Comparison of ENCODE assay signal across 3 fruit fly cellular contexts in genomic region chr3R:30293478-30294122, dm6.
A peak's percentile ranks its signal among the peaks of the same experiment; 100 is the strongest.
TF ChIP-seq lines count a peak whose summit lies in the region.

No protein-coding gene starts in this region.

TF ChIP-seq in whole organism, embryonic, 481 proteins besides CTCF, POLR2A, EP300 and RAD21 (continued from another document and continues in another):
- peak; percentile 41 for TF ChIP-seq Ssrp (tag; optimal IDR thresholded peaks at IDR 0.05; lab: Kevin White, UChicago)
- TF ChIP-seq Xrp1 (GFP tag; IDR thresholded peaks at IDR 0.05; lab: Robert Waterston, UW), result peak; percentile 42; the same call in 1 of the 2 replicates
- TF ChIP-seq CG10267 (tag; optimal IDR thresholded peaks at IDR 0.05; lab: Kevin White, UChicago), result peak; percentile 15
- TF ChIP-seq croc (GFP tag; conservative IDR thresholded peaks at IDR 0.05; lab: Robert Waterston, UW), result peak; percentile 21; the same call in 1 of the 3 replicates
- TF ChIP-seq Oli (tag; optimal IDR thresholded peaks at IDR 0.05; lab: Kevin White, UChicago), result peak; percentile 15
- peak; percentile 24 for TF ChIP-seq fd96Cb (tag; optimal IDR thresholded peaks at IDR 0.05; lab: Kevin White, UChicago)
- TF ChIP-seq CG34376 (GFP tag; optimal IDR thresholded peaks at IDR 0.05; lab: Kevin White, UChicago), result no peak
- TF ChIP-seq prd (optimal IDR thresholded peaks at IDR 0.05; lab: Kevin White, UChicago), result no peak
- TF ChIP-seq prd (GFP tag; IDR thresholded peaks at IDR 0.05; lab: Robert Waterston, UW), result peak; percentile 37; the same call in 2 of the 3 replicates
- TF ChIP-seq CG7839 (tag; optimal IDR thresholded peaks at IDR 0.05; lab: Kevin White, UChicago), result peak; percentile 27
- TF ChIP-seq Ets65A (GFP tag; lab: Kevin White, UChicago), result peak; percentile 35
- TF ChIP-seq Sox102F (GFP tag; optimal IDR thresholded peaks at IDR 0.05; lab: Kevin White, UChicago), result peak; percentile 50
- TF ChIP-seq trem (tag; optimal IDR thresholded peaks at IDR 0.05; lab: Kevin White, UChicago), result peak; percentile 13
- TF ChIP-seq Deaf1 (tag; optimal IDR thresholded peaks at IDR 0.05; lab: Kevin White, UChicago), result no peak
- TF ChIP-seq Hr51 (GFP tag; optimal IDR thresholded peaks at IDR 0.05; lab: Kevin White, UChicago), result peak in 1 of 2 experiments; percentile 15
- peak; percentile 14 for TF ChIP-seq CG8388 (GFP tag; optimal IDR thresholded peaks at IDR 0.05; lab: Kevin White, UChicago)
- no peak for TF ChIP-seq H2.0 (GFP tag; IDR thresholded peaks at IDR 0.05; lab: Robert Waterston, UW)
- TF ChIP-seq Lpt (GFP tag; optimal IDR thresholded peaks at IDR 0.05; lab: Kevin White, UChicago), result no peak
- no peak for TF ChIP-seq CG1024 (GFP tag; IDR thresholded peaks at IDR 0.05; lab: Robert Waterston, UW)
- TF ChIP-seq dmrt99B (tag; optimal IDR thresholded peaks at IDR 0.05; lab: Kevin White, UChicago), result peak; percentile 35
- peak; percentile 55 for TF ChIP-seq gem (tag; optimal IDR thresholded peaks at IDR 0.05; lab: Kevin White, UChicago)
- TF ChIP-seq Abd-B (GFP tag; optimal IDR thresholded peaks at IDR 0.05; lab: Kevin White, UChicago), result no peak
- no peak for TF ChIP-seq cwo (GFP tag; optimal IDR thresholded peaks at IDR 0.05; lab: Kevin White, UChicago)
- 0 out of 3 replicates have a peak, but pooled peaks have one; percentile 29 for TF ChIP-seq CG6175 (GFP tag; IDR thresholded peaks at IDR 0.05; lab: Robert Waterston, UW)
- TF ChIP-seq dysf (GFP tag; IDR thresholded peaks at IDR 0.05; lab: Robert Waterston, UW), result 0 out of 3 replicates have a peak, but pooled peaks have one; percentile 27
- TF ChIP-seq Ptx1 (GFP tag; IDR thresholded peaks at IDR 0.05; lab: Robert Waterston, UW), result 0 out of 2 replicates have a peak, but pooled peaks have one; percentile 11
- peak; percentile 34 for TF ChIP-seq CG11504 (tag; optimal IDR thresholded peaks at IDR 0.05; lab: Kevin White, UChicago)
- TF ChIP-seq CG8359 (GFP tag; optimal IDR thresholded peaks at IDR 0.05; lab: Kevin White, UChicago; ENCODE audit: borderline replicate concordance), result peak; percentile 3
- TF ChIP-seq hkb (optimal IDR thresholded peaks at IDR 0.05; lab: Kevin White, UChicago), result no peak
- TF ChIP-seq hkb (GFP tag; IDR thresholded peaks at IDR 0.05; lab: Robert Waterston, UW), result 0 out of 2 replicates have a peak, but pooled peaks have one; percentile 28
- TF ChIP-seq CG2678 (tag; optimal IDR thresholded peaks at IDR 0.05; lab: Kevin White, UChicago), result peak; percentile 2
- TF ChIP-seq bsh (GFP tag; optimal IDR thresholded peaks at IDR 0.05; lab: Kevin White, UChicago), result peak; percentile 39 to 89
- TF ChIP-seq hb (GFP tag; IDR thresholded peaks at IDR 0.05; lab: Robert Waterston, UW; ENCODE audit: partially characterized antibody), result no peak
- TF ChIP-seq CoRest (tag; optimal IDR thresholded peaks at IDR 0.05; lab: Kevin White, UChicago), result peak; percentile 2
- TF ChIP-seq Taf1 (GFP tag; IDR thresholded peaks at IDR 0.05; lab: Robert Waterston, UW), result no peak
- TF ChIP-seq CG12391 (tag; optimal IDR thresholded peaks at IDR 0.05; lab: Kevin White, UChicago), result peak; percentile 27
- TF ChIP-seq CG10979 (tag; optimal IDR thresholded peaks at IDR 0.05; lab: Kevin White, UChicago), result peak; percentile 36
- no peak for TF ChIP-seq CG4404 (GFP tag; IDR thresholded peaks at IDR 0.05; lab: Robert Waterston, UW)
- peak; percentile 29 for TF ChIP-seq dmrt11E (tag; optimal IDR thresholded peaks at IDR 0.05; lab: Kevin White, UChicago)
- TF ChIP-seq CG9727 (GFP tag; optimal IDR thresholded peaks at IDR 0.05; lab: Kevin White, UChicago), result peak; percentile 25
- no peak for TF ChIP-seq vnd (GFP tag; IDR thresholded peaks at IDR 0.05; lab: Robert Waterston, UW; ENCODE audit: partially characterized antibody)
- peak; percentile 10 for TF ChIP-seq CG18262 (tag; optimal IDR thresholded peaks at IDR 0.05; lab: Kevin White, UChicago)

TF ChIP-seq in whole organism, prepupa, 60 proteins besides CTCF, POLR2A, EP300 and RAD21 (continued from another document):
- TF ChIP-seq CG1621 (tag; optimal IDR thresholded peaks at IDR 0.05; lab: Kevin White, UChicago) (peak; percentile 89), CG3919 (GFP tag; optimal IDR thresholded peaks at IDR 0.05; lab: Kevin White, UChicago) (peak; percentile 88), Eip93F (GFP tag; optimal IDR thresholded peaks at IDR 0.05; lab: Kevin White, UChicago) (no peak), cyc (GFP tag; optimal IDR thresholded peaks at IDR 0.05; lab: Kevin White, UChicago) (peak; percentile 40), Gug (GFP tag; IDR thresholded peaks at IDR 0.05; lab: Robert Waterston, UW) (peak; percentile 95), spab (GFP tag; optimal IDR thresholded peaks at IDR 0.05; lab: Kevin White, UChicago) (peak; percentile 92), fd59A (GFP tag; optimal IDR thresholded peaks at IDR 0.05; lab: Kevin White, UChicago) (peak; percentile 88), Hr39 (GFP tag; optimal IDR thresholded peaks at IDR 0.05; lab: Kevin White, UChicago) (peak; percentile 3), Eip78C (GFP tag; lab: Kevin White, UChicago) (peak; percentile 97), esn (GFP tag; optimal IDR thresholded peaks at IDR 0.05; lab: Kevin White, UChicago) (peak; percentile 68), Eip75B (GFP tag; optimal IDR thresholded peaks at IDR 0.05; lab: Kevin White, UChicago) (peak; percentile 85), CG31627 (GFP tag; optimal IDR thresholded peaks at IDR 0.05; lab: Kevin White, UChicago) (peak; percentile 35), Met (GFP tag; optimal IDR thresholded peaks at IDR 0.05; lab: Kevin White, UChicago) (peak; percentile 47), Hr38 (GFP tag; optimal IDR thresholded peaks at IDR 0.05; lab: Kevin White, UChicago) (no peak), Blimp-1 (GFP tag; optimal IDR thresholded peaks at IDR 0.05; lab: Kevin White, UChicago) (no peak), CG8119 (GFP tag; IDR thresholded peaks at IDR 0.05; lab: Robert Waterston, UW) (peak; percentile 98), CG6792 (GFP tag; optimal IDR thresholded peaks at IDR 0.05; lab: Kevin White, UChicago) (peak; percentile 86), topi (GFP tag; optimal IDR thresholded peaks at IDR 0.05; lab: Kevin White, UChicago) (peak; percentile 63), Sox14 (GFP tag; optimal IDR thresholded peaks at IDR 0.05; lab: Kevin White, UChicago) (peak; percentile 51), CG11902 (GFP tag; optimal IDR thresholded peaks at IDR 0.05; lab: Kevin White, UChicago) (peak; percentile 75), pdm3 (GFP tag; optimal IDR thresholded peaks at IDR 0.05; lab: Kevin White, UChicago) (peak; percentile 74), CG6808 (GFP tag; optimal IDR thresholded peaks at IDR 0.05; lab: Kevin White, UChicago) (peak; percentile 95), Smox (GFP tag; optimal IDR thresholded peaks at IDR 0.05; lab: Kevin White, UChicago) (peak; percentile 40), svp (GFP tag; lab: Kevin White, UChicago) (peak; percentile 80), ss (GFP tag; optimal IDR thresholded peaks at IDR 0.05; lab: Kevin White, UChicago) (peak; percentile 95 to 97), fkh (GFP tag; optimal IDR thresholded peaks at IDR 0.05; lab: Kevin White, UChicago) (no peak), CG8632 (GFP tag; optimal IDR thresholded peaks at IDR 0.05; lab: Kevin White, UChicago) (peak; percentile 95), CG8319 (GFP tag; optimal IDR thresholded peaks at IDR 0.05; lab: Kevin White, UChicago) (peak; percentile 81), CG32006 (GFP tag; optimal IDR thresholded peaks at IDR 0.05; lab: Kevin White, UChicago) (peak; percentile 96), CG34406 (GFP tag; optimal IDR thresholded peaks at IDR 0.05; lab: Kevin White, UChicago) (peak; percentile 94), vri (GFP tag; optimal IDR thresholded peaks at IDR 0.05; lab: Kevin White, UChicago) (peak; percentile 10), CG10631 (GFP tag; optimal IDR thresholded peaks at IDR 0.05; lab: Kevin White, UChicago) (peak; percentile 95), CG10669 (GFP tag; optimal IDR thresholded peaks at IDR 0.05; lab: Kevin White, UChicago) (peak; percentile 94), Hr4 (GFP tag; optimal IDR thresholded peaks at IDR 0.05; lab: Kevin White, UChicago) (peak; percentile 85), CG6163 (GFP tag; IDR thresholded peaks at IDR 0.05; lab: Robert Waterston, UW) (peak; percentile 97), CG7368 (GFP tag; optimal IDR thresholded peaks at IDR 0.05; lab: Kevin White, UChicago) (peak; percentile 81), OdsH (GFP tag; optimal IDR thresholded peaks at IDR 0.05; lab: Kevin White, UChicago) (peak; percentile 92), CG3032 (tag; optimal IDR thresholded peaks at IDR 0.05; lab: Kevin White, UChicago) (peak; percentile 95), CG16779 (tag; optimal IDR thresholded peaks at IDR 0.05; lab: Kevin White, UChicago) (peak; percentile 88), net (GFP tag; optimal IDR thresholded peaks at IDR 0.05; lab: Kevin White, UChicago) (peak; percentile 91), CG9139 (GFP tag; optimal IDR thresholded peaks at IDR 0.05; lab: Kevin White, UChicago) (peak; percentile 94)
TF ChIP-seq in whole organism, prepupa: peak in this region for 54.

TF ChIP-seq in whole organism, wandering third instar larva, 38 proteins besides CTCF, POLR2A, EP300 and RAD21 (continued from another document):
- no peak for TF ChIP-seq Hr83 (GFP tag; optimal IDR thresholded peaks at IDR 0.05; lab: Kevin White, UChicago; ENCODE audit: poor library complexity, severe bottlenecking)
- no peak for TF ChIP-seq sv (GFP tag; optimal IDR thresholded peaks at IDR 0.05; lab: Kevin White, UChicago)
- peak; percentile 19 for TF ChIP-seq OdsH (GFP tag; optimal IDR thresholded peaks at IDR 0.05; lab: Kevin White, UChicago)
- TF ChIP-seq Hnf4 (GFP tag; optimal IDR thresholded peaks at IDR 0.05; lab: Kevin White, UChicago), result no peak
- TF ChIP-seq brk (GFP tag; optimal IDR thresholded peaks at IDR 0.05; lab: Kevin White, UChicago), result peak; percentile 14
- no peak for TF ChIP-seq lola (GFP tag; optimal IDR thresholded peaks at IDR 0.05; lab: Kevin White, UChicago)
- TF ChIP-seq pan (optimal IDR thresholded peaks at IDR 0.05; lab: Kevin White, UChicago), result no peak
- TF ChIP-seq Myc (optimal IDR thresholded peaks at IDR 0.05; lab: Kevin White, UChicago), result no peak
- no peak for TF ChIP-seq ey (GFP tag; optimal IDR thresholded peaks at IDR 0.05; lab: Kevin White, UChicago)
- TF ChIP-seq HLH106 (tag; optimal IDR thresholded peaks at IDR 0.05; lab: Kevin White, UChicago), result peak; percentile 0
- TF ChIP-seq Dif (GFP tag; optimal IDR thresholded peaks at IDR 0.05; lab: Kevin White, UChicago; ENCODE audit: partially characterized antibody), result no peak
- TF ChIP-seq sage (GFP tag; optimal IDR thresholded peaks at IDR 0.05; lab: Kevin White, UChicago), result no peak
- TF ChIP-seq CG32264 (GFP tag; optimal IDR thresholded peaks at IDR 0.05; lab: Kevin White, UChicago), result no peak
- no peak for TF ChIP-seq usp (GFP tag; optimal IDR thresholded peaks at IDR 0.05; lab: Kevin White, UChicago)
- no peak for TF ChIP-seq dsf (GFP tag; optimal IDR thresholded peaks at IDR 0.05; lab: Kevin White, UChicago; ENCODE audit: borderline replicate concordance)
- peak; percentile 56 for TF ChIP-seq fru (GFP tag; optimal IDR thresholded peaks at IDR 0.05; lab: Kevin White, UChicago)
